Worm (Caenorhabditis elegans) whole organism, L1 larva: ENCODE data around the gene F07E5.7.
"Not testable (repeated sequence)": the region's sequence is repeated elsewhere in the genome, so short reads cannot be mapped to it uniquely, and the experiment has no call there.

Experiments
- C04F5.9 ChIP-seq: sonication (generic microtip); optimal IDR thresholded peaks from 2 replicates; lab custom pipeline; 2016; ENCODE audit warnings: missing genetic modification characterization, missing compliant biosample characterization
- C16A3.4 ChIP-seq: fragments of 150-350 bp; optimal IDR thresholded peaks from 2 replicates; lab custom pipeline; 2014; ENCODE audit warnings: missing biosample characterization, missing genetic modification characterization
- F16B12.6 ChIP-seq: fragments of 150-350 bp; optimal IDR thresholded peaks from 2 replicates; lab custom pipeline; 2014; ENCODE audit warnings: missing biosample characterization, missing genetic modification characterization
- aha-1 ChIP-seq: fragments of 150-350 bp; optimal IDR thresholded peaks from 2 replicates; lab custom pipeline; 2014; ENCODE audit warnings: missing biosample characterization, missing genetic modification characterization
- ama-1 ChIP-seq: fragments of 150-350 bp; optimal IDR thresholded peaks from 2 replicates; lab custom pipeline; 2014
- blmp-1 ChIP-seq: fragments of 150-350 bp; optimal IDR thresholded peaks from 2 replicates; lab custom pipeline; 2014; ENCODE audit warnings: missing biosample characterization, missing genetic modification characterization
- ceh-82 ChIP-seq, 3 experiments: fragments of 150-350 bp in 1 of 3; sonication (generic microtip) in 2 of 3; optimal IDR thresholded peaks; 2 replicates each; lab custom pipeline; 2014 to 2017; ENCODE audit warnings: missing biosample characterization in 3 of 3, missing genetic modification characterization in 3 of 3
- ces-1 ChIP-seq: fragments of 150-350 bp; optimal IDR thresholded peaks from 2 replicates; lab custom pipeline; 2014; ENCODE audit warnings: missing biosample characterization, missing genetic modification reagents, missing genetic modification characterization
- dpl-1 ChIP-seq, 3 experiments: fragments of 150-350 bp in 2 of 3; sonication (generic microtip) in 1 of 3; optimal IDR thresholded peaks; 2 replicates each; lab custom pipeline; 2014 to 2017; ENCODE audit warnings: missing biosample characterization in 3 of 3, missing genetic modification characterization in 3 of 3, missing genetic modification reagents in 3 of 3
- efl-1 ChIP-seq, 4 experiments: fragments of 150-350 bp; optimal IDR thresholded peaks in 3 of 4; peaks in 1 of 4; 1 replicate in 1 of 4; 2 replicates in 3 of 4; lab custom pipeline; 2014; ENCODE audit warnings: missing biosample characterization in 2 of 4, missing genetic modification characterization in 2 of 4, missing genetic modification reagents in 2 of 4
- elt-2 ChIP-seq: sonication (generic microtip); optimal IDR thresholded peaks from 2 replicates; lab custom pipeline; 2016; ENCODE audit warnings: missing genetic modification characterization, mild to moderate bottlenecking, inconsistent platforms, missing compliant biosample characterization, missing genetic modification reagents
- fkh-4 ChIP-seq: sonication (generic microtip); optimal IDR thresholded peaks from 2 replicates; lab custom pipeline; 2016; ENCODE audit warnings: missing compliant biosample characterization, missing genetic modification characterization, borderline replicate concordance
- fkh-8 ChIP-seq: sonication (generic microtip); optimal IDR thresholded peaks from 2 replicates; lab custom pipeline; 2016; ENCODE audit warnings: mild to moderate bottlenecking, missing genetic modification characterization, missing compliant biosample characterization
- hlh-4 ChIP-seq: sonication (generic microtip); optimal IDR thresholded peaks from 2 replicates; lab custom pipeline; 2016; ENCODE audit warnings: mild to moderate bottlenecking, missing genetic modification characterization, missing compliant biosample characterization
- isw-1 ChIP-seq: fragments of 200-800 bp; sonication (Bioruptor generic); IDR thresholded peaks from 2 replicates; pipeline ENCODE4 v1.3.6; 2022; ENCODE audit warnings: missing genetic modification characterization, missing compliant biosample characterization
- jun-1 ChIP-seq: fragments of 150-350 bp; optimal IDR thresholded peaks from 2 replicates; lab custom pipeline; 2014; ENCODE audit warnings: missing biosample characterization, missing genetic modification reagents, missing genetic modification characterization
- lin-13 ChIP-seq: fragments of 150-350 bp; optimal IDR thresholded peaks from 2 replicates; lab custom pipeline; 2014; ENCODE audit warnings: missing biosample characterization, missing genetic modification reagents, missing genetic modification characterization
- lin-14 ChIP-seq: fragments of 200-800 bp; sonication (Bioruptor generic); optimal IDR thresholded peaks from 2 replicates; lab custom pipeline; 2018; ENCODE audit warnings: mild to moderate bottlenecking, missing genetic modification characterization, moderate library complexity, missing compliant biosample characterization
- lin-15B ChIP-seq: fragments of 150-350 bp; sonication (generic microtip); optimal IDR thresholded peaks from 3 replicates; lab custom pipeline; 2014; ENCODE audit warnings: missing biosample characterization, missing genetic modification characterization
- lin-35 ChIP-seq, 2 experiments: fragments of 150-350 bp; optimal IDR thresholded peaks; 2 replicates each; lab custom pipeline; 2014; ENCODE audit warnings: missing biosample characterization in 2 of 2, missing genetic modification characterization in 2 of 2, missing genetic modification reagents in 2 of 2
- lin-39 ChIP-seq: fragments of 150-350 bp; optimal IDR thresholded peaks from 2 replicates; lab custom pipeline; 2014; ENCODE audit warnings: missing biosample characterization, missing genetic modification reagents, missing genetic modification characterization
- lsy-2 ChIP-seq, 2 experiments: fragments of 150-350 bp; optimal IDR thresholded peaks; 2 replicates each; lab custom pipeline; 2014; ENCODE audit warnings: missing biosample characterization in 2 of 2, missing genetic modification characterization in 2 of 2
- mdl-1 ChIP-seq, 2 experiments: fragments of 150-350 bp; optimal IDR thresholded peaks; 2 replicates each; lab custom pipeline; 2014 to 2017; ENCODE audit warnings: missing biosample characterization in 2 of 2, missing genetic modification characterization in 2 of 2, inconsistent platforms in 1 of 2
- mef-2 ChIP-seq: fragments of 150-350 bp; optimal IDR thresholded peaks from 2 replicates; lab custom pipeline; 2014; ENCODE audit warnings: missing biosample characterization, missing genetic modification characterization
- mep-1 ChIP-seq: fragments of 150-350 bp; optimal IDR thresholded peaks from 2 replicates; lab custom pipeline; 2014; ENCODE audit warnings: missing biosample characterization, missing genetic modification characterization
- nhr-11 ChIP-seq: fragments of 150-350 bp; optimal IDR thresholded peaks from 2 replicates; lab custom pipeline; 2014; ENCODE audit warnings: missing biosample characterization, missing genetic modification characterization
- nhr-19 ChIP-seq: fragments of 200-800 bp; sonication (Bioruptor generic); conservative IDR thresholded peaks from 2 replicates; pipeline ENCODE4 v1.3.6; 2022; ENCODE audit warnings: missing genetic modification characterization, missing compliant biosample characterization
- nhr-20 ChIP-seq: sonication (generic microtip); optimal IDR thresholded peaks from 2 replicates; lab custom pipeline; 2016; ENCODE audit warnings: mild to moderate bottlenecking, missing genetic modification characterization, missing compliant biosample characterization
- nhr-47 ChIP-seq: sonication (generic microtip); optimal IDR thresholded peaks from 2 replicates; lab custom pipeline; 2016; ENCODE audit warnings: mild to moderate bottlenecking, missing genetic modification characterization, moderate library complexity, missing compliant biosample characterization
- nhr-71 ChIP-seq: sonication (generic microtip); optimal IDR thresholded peaks from 2 replicates; lab custom pipeline; 2016; ENCODE audit warnings: mild to moderate bottlenecking, missing genetic modification characterization, moderate library complexity, missing compliant biosample characterization
- nhr-77 ChIP-seq: fragments of 150-350 bp; optimal IDR thresholded peaks from 2 replicates; lab custom pipeline; 2014; ENCODE audit warnings: missing biosample characterization, missing genetic modification characterization
- nhr-85 ChIP-seq: sonication (generic microtip); peaks from one replicate; lab custom pipeline; 2016; ENCODE audit warnings: missing genetic modification characterization, inconsistent platforms, missing compliant biosample characterization
- skn-1 ChIP-seq: fragments of 150-350 bp; optimal IDR thresholded peaks from 2 replicates; lab custom pipeline; 2014; ENCODE audit warnings: missing biosample characterization, missing genetic modification characterization
- snpc-4 ChIP-seq: fragments of 150-350 bp; optimal IDR thresholded peaks from 2 replicates; lab custom pipeline; 2014; ENCODE audit warnings: missing biosample characterization, missing genetic modification characterization
- sup-37 ChIP-seq: fragments of 200-800 bp; sonication (Bioruptor generic); optimal IDR thresholded peaks from 2 replicates; lab custom pipeline; 2018; ENCODE audit warnings: mild to moderate bottlenecking, missing genetic modification characterization, missing compliant biosample characterization
- swsn-7 ChIP-seq: sonication (generic microtip); optimal IDR thresholded peaks from 2 replicates; lab custom pipeline; 2016; ENCODE audit warnings: missing genetic modification characterization, missing compliant biosample characterization
- tbx-2 ChIP-seq: sonication (generic microtip); optimal IDR thresholded peaks from 2 replicates; lab custom pipeline; 2016; ENCODE audit warnings: missing genetic modification characterization, missing compliant biosample characterization
- unc-130 ChIP-seq: fragments of 150-350 bp; optimal IDR thresholded peaks from 2 replicates; lab custom pipeline; 2017; ENCODE audit warnings: missing biosample characterization, missing genetic modification characterization, inconsistent platforms
- unc-86 ChIP-seq: sonication (generic microtip); optimal IDR thresholded peaks from 2 replicates; lab custom pipeline; 2016; ENCODE audit warnings: missing genetic modification characterization, missing compliant biosample characterization
- vab-15 ChIP-seq: sonication (generic microtip); optimal IDR thresholded peaks from 2 replicates; lab custom pipeline; 2017; ENCODE audit warnings: missing genotype, mild to moderate bottlenecking, missing genetic modification characterization, missing compliant biosample characterization
- xbp-1 ChIP-seq: sonication (generic microtip); optimal IDR thresholded peaks from 2 replicates; lab custom pipeline; 2016; ENCODE audit warnings: missing genetic modification characterization, missing compliant biosample characterization
- zip-4 ChIP-seq: fragments of 200-800 bp; sonication (Bioruptor generic); optimal IDR thresholded peaks from 2 replicates; lab custom pipeline; 2018; ENCODE audit warnings: mild to moderate bottlenecking, missing genetic modification characterization, moderate library complexity, missing compliant biosample characterization
- ztf-11 ChIP-seq, 2 experiments: sonication (generic microtip); optimal IDR thresholded peaks; 2 replicates each; lab custom pipeline; 2016 to 2017; ENCODE audit warnings: missing genetic modification characterization in 2 of 2, missing biosample characterization in 1 of 2, missing compliant biosample characterization in 1 of 2

Gene F07E5.7

DNA sequence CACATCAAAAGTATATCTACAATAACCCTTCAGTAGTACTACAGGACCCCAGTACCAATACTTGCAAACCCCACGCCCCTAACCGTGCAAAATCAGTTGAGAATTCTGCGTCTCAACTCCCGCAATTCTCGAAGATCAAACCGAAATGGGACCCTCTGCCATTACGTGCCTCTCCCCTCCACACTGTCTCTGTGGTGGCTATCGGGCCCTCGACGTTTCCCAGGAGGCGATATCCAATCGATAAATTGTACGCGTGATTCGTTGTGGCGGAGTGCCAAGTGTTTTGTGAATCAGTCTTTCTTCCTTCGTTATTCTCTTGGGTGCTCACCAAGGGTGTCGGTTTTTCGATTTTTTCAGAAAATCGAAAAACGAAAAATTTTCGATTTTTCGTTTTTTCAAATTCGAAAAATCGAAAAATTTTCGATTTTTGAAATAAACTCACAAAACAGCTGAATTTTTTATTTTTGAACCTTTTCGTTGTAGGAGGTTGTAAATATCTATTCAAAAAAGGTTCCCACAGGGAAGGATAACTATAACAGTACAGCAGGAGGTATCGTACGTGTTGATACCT is 3.8 kb downstream of the F07E5.7 start, which contains the start of gene F07E5.12:
Gene F07E5.12, plus strand, starts transcription at position 521 of the 571 bp plus-strand sequence.
- not testable (repeated sequence) for TF ChIP-seq efl-1 (optimal IDR thresholded peaks at IDR 0.05; lab: Kevin White, UChicago)
- TF ChIP-seq efl-1 (GFP tag; optimal IDR thresholded peaks at IDR 0.05 in 1 of 2; lab: Kevin White, UChicago): peak in 1 of 2 experiments; percentile 60

DNA sequence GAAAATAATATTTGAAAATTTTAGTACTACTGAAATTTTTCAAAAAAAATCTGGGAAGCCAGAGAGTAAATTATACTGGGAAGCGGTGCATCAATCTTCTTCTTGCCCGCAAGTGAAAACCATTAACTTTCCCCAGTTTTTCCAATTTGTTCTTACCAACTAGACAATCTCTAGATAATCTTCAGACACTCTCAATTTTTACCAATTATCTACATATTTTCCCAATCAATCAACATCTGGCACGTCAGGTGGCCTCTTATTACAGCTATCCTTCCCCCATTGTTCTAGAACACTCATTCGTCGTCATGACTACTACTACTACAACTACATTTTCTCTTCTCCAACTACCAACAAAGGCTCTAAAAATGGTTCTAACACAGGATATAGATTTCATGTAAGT is 6.8 kb downstream of the F07E5.7 start, which contains the start of gene fbxb-6:
Gene fbxb-6, plus strand, starts transcription at position 301 of the 400 bp plus-strand sequence.
- TF ChIP-seq efl-1 (optimal IDR thresholded peaks at IDR 0.05; lab: Kevin White, UChicago) (no peak), efl-1 (GFP tag; optimal IDR thresholded peaks at IDR 0.05 in 1 of 2; lab: Kevin White, UChicago) (peak in 1 of 2 experiments; percentile 68), hlh-4 (tag; lab: Kevin White, UChicago) (no peak)

DNA sequence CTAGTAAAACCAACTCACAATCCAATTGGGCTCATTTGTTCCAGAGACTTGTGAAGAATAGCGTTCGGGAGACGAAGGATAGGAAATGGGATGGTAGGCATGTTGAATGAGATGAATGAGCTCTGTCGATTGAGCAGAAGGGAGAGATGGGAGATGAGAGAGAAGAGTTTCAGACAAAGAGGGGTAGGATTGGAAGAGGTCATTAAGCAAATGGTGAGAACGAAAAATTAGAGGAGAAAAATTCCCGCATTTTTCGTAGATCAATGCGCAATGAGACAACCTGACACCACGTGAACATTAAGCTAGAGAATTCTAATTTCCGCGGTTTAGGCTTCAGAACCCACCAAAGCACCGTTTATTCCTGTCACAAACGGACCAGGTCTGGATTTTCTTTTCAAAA is 7.3 kb downstream of the F07E5.7 start, which contains the start of gene F07E5.13:
Gene F07E5.13, minus strand, starts transcription at position 101 of the 400 bp plus-strand sequence.
- TF ChIP-seq nhr-71 (tag; lab: Kevin White, UChicago): no peak
- no peak for TF ChIP-seq aha-1
- no peak for TF ChIP-seq nhr-47 (tag; lab: Kevin White, UChicago)
- TF ChIP-seq ces-1 (GFP tag; lab: Kevin White, UChicago): no peak
- TF ChIP-seq C04F5.9 (tag; lab: Kevin White, UChicago): no peak
- no peak for TF ChIP-seq isw-1 (GFP tag; lab: Robert Waterston, UW)
- no peak for TF ChIP-seq blmp-1 (tag; lab: Kevin White, UChicago)
- TF ChIP-seq lin-13: no peak
- TF ChIP-seq nhr-85 (tag; lab: Kevin White, UChicago): no peak
- no peak for TF ChIP-seq nhr-77 (tag; lab: Kevin White, UChicago)
- no peak for TF ChIP-seq zip-4 (GFP tag; lab: Kevin White, UChicago)
- TF ChIP-seq lin-15B (tag; lab: Kevin White, UChicago): no peak
- TF ChIP-seq vab-15 (tag; lab: Kevin White, UChicago): no peak
- no peak for TF ChIP-seq skn-1 (tag; lab: Kevin White, UChicago)
- TF ChIP-seq fkh-4 (tag; lab: Kevin White, UChicago): no peak
- no peak for TF ChIP-seq lin-39 (tag; lab: Kevin White, UChicago)
- no peak for TF ChIP-seq tbx-2
- TF ChIP-seq ama-1 (lab: Kevin White, UChicago): no peak
- no peak for TF ChIP-seq ztf-11 (tag; optimal IDR thresholded peaks at IDR 0.05; lab: Kevin White, UChicago)

- TF ChIP-seq lsy-2 (tag; optimal IDR thresholded peaks at IDR 0.05; lab: Kevin White, UChicago): peak; percentile 96 to 98
- peak; percentile 51 for TF ChIP-seq swsn-7
- TF ChIP-seq skn-1 (tag; lab: Kevin White, UChicago): peak; percentile 55
- peak; percentile 13 for TF ChIP-seq blmp-1 (tag; lab: Kevin White, UChicago)
- TF ChIP-seq unc-86 (tag; lab: Kevin White, UChicago): peak; percentile 10
- peak; percentile 49 for TF ChIP-seq nhr-19 (GFP tag; lab: Robert Waterston, UW)
- no peak for TF ChIP-seq nhr-71 (tag; lab: Kevin White, UChicago)
- peak; percentile 23 for TF ChIP-seq snpc-4
- TF ChIP-seq sup-37 (GFP tag; lab: Kevin White, UChicago): no peak
- no peak for TF ChIP-seq nhr-20 (tag; lab: Kevin White, UChicago)
- peak; percentile 4 for TF ChIP-seq lin-13
- peak; percentile 25 for TF ChIP-seq isw-1 (GFP tag; lab: Robert Waterston, UW)
- TF ChIP-seq F16B12.6 (tag; lab: Kevin White, UChicago): peak; percentile 91
- peak; percentile 75 to 78 for TF ChIP-seq efl-1 (optimal IDR thresholded peaks at IDR 0.05; lab: Kevin White, UChicago)
- TF ChIP-seq efl-1 (GFP tag; optimal IDR thresholded peaks at IDR 0.05 in 1 of 2; lab: Kevin White, UChicago): peak; percentile 75 to 97
- no peak for TF ChIP-seq jun-1 (tag; lab: Kevin White, UChicago)
- TF ChIP-seq lin-39 (tag; lab: Kevin White, UChicago): peak; percentile 5
- peak; percentile 61 to 77 for TF ChIP-seq lin-35 (GFP tag; optimal IDR thresholded peaks at IDR 0.05; lab: Kevin White, UChicago)
- peak; percentile 77 for TF ChIP-seq mep-1 (tag; lab: Kevin White, UChicago)
- TF ChIP-seq mdl-1 (tag; optimal IDR thresholded peaks at IDR 0.05; lab: Kevin White, UChicago): peak in 1 of 2 experiments; percentile 14
- peak; percentile 41 for TF ChIP-seq lin-15B (tag; lab: Kevin White, UChicago)
- TF ChIP-seq elt-2 (tag; lab: Kevin White, UChicago): peak; percentile 28
- TF ChIP-seq xbp-1 (tag; lab: Kevin White, UChicago): peak; percentile 45
- TF ChIP-seq nhr-11 (tag; lab: Kevin White, UChicago): peak; percentile 14
- TF ChIP-seq ceh-82 (tag; optimal IDR thresholded peaks at IDR 0.05; lab: Kevin White, UChicago): peak; percentile 19 to 66 (median 64)
- TF ChIP-seq unc-130 (tag; lab: Kevin White, UChicago): peak; percentile 79
- TF ChIP-seq C16A3.4 (tag; lab: Kevin White, UChicago): peak; percentile 46
- TF ChIP-seq fkh-8 (tag; lab: Kevin White, UChicago): peak; percentile 43
- TF ChIP-seq mef-2 (tag; lab: Kevin White, UChicago): no peak
- TF ChIP-seq dpl-1 (GFP tag; optimal IDR thresholded peaks at IDR 0.05; lab: Kevin White, UChicago): peak; percentile 54 to 78 (median 74)
- no peak for TF ChIP-seq ama-1 (lab: Kevin White, UChicago)
- TF ChIP-seq nhr-85 (tag; lab: Kevin White, UChicago): peak; percentile 68
- TF ChIP-seq vab-15 (tag; lab: Kevin White, UChicago): peak; percentile 27
- no peak for TF ChIP-seq lin-14 (GFP tag; lab: Kevin White, UChicago)
Observed at ce11 chrII:2058985-2059384, 12.3 kb downstream of the F07E5.7 start, which contains the start of gene F07E5.5. Gene F07E5.5, minus strand, starts transcription at chrII:2059070.
